Worm (Caenorhabditis elegans) whole organism, midembryonic: ENCODE results near the gene let-653.

ENCODE experiments used
- T22C8.4 ChIP-seq: fragments of 200-800 bp; sonication (Bioruptor generic); IDR thresholded peaks from 2 replicates; pipeline ENCODE4 v1.3.6; 2022; ENCODE audit warnings: missing genetic modification characterization, missing compliant biosample characterization
- cog-1 ChIP-seq: sonication (generic microtip); optimal IDR thresholded peaks from 2 replicates; lab custom pipeline; 2016; ENCODE audit warnings: missing genetic modification characterization, missing compliant biosample characterization
- flt-1 ChIP-seq: fragments of 200-800 bp; sonication (Bioruptor generic); IDR thresholded peaks from 2 replicates; pipeline ENCODE4 v1.3.6; 2022; ENCODE audit warnings: missing genetic modification characterization, missing compliant biosample characterization
- klf-2 ChIP-seq: fragments of 200-800 bp; sonication (Bioruptor generic); conservative IDR thresholded peaks from 2 replicates; pipeline ENCODE4 v1.3.6; 2022; ENCODE audit warnings: missing genetic modification reagents, missing genetic modification characterization, missing compliant biosample characterization
- med-1 ChIP-seq: sonication (generic microtip); optimal IDR thresholded peaks from 2 replicates; lab custom pipeline; 2017; ENCODE audit warnings: missing genetic modification characterization, mild to moderate bottlenecking, missing compliant biosample characterization, antibody characterized with exemption, missing genetic modification reagents; ENCODE audit not compliant: insufficient read depth
- ref-1 ChIP-seq: fragments of 200-800 bp; sonication (Bioruptor generic); conservative IDR thresholded peaks from 2 replicates; pipeline ENCODE4 v1.3.6; 2022; ENCODE audit warnings: missing genetic modification reagents, missing genetic modification characterization, missing compliant biosample characterization
- tab-1 ChIP-seq: fragments of 200-800 bp; sonication (Bioruptor generic); IDR thresholded peaks from 2 replicates; pipeline ENCODE4 v1.3.6; 2022; ENCODE audit warnings: missing genetic modification characterization, missing compliant biosample characterization
- ztf-23 ChIP-seq: fragments of 200-800 bp; sonication (Bioruptor generic); IDR thresholded peaks from 2 replicates; pipeline ENCODE4 v1.3.6; 2022; ENCODE audit warnings: missing genetic modification reagents, missing genetic modification characterization, missing compliant biosample characterization
- ztf-29 ChIP-seq: fragments of 200-800 bp; sonication (Bioruptor generic); IDR thresholded peaks from 2 replicates; pipeline ENCODE4 v1.3.6; 2022; ENCODE audit warnings: missing genetic modification reagents, missing genetic modification characterization, missing compliant biosample characterization

The let-653 gene

DNA sequence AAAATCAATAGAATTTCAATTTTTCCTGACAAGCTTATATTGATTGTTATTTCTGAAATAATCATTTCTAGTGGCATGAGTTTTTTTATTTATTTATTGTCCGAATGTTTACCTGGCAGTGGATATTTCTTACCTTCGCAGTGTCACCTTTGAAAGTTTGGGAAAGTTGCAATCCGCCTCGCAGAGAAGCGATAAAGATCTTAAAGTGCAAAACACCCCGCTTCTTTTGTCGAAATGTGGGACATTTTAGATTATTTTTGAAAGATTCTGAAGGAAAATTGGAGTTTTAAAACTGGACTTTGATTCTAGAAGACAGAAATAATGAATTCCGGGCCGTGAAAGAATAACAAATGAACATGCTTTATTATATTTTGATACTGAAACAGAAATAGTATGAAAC, 23.3 kb downstream of the let-653 start:
- TF ChIP-seq T22C8.4 (no peak), flt-1 (GFP tag; lab: Robert Waterston, UW) (no peak), med-1 (GFP tag; lab: Kevin White, UChicago) (no peak), ref-1 (GFP tag; lab: Robert Waterston, UW) (no peak), tab-1 (GFP tag; lab: Robert Waterston, UW) (no peak), ztf-23 (GFP tag; lab: Robert Waterston, UW) (no peak), ztf-29 (no peak), klf-2 (GFP tag; lab: Robert Waterston, UW) (no peak), cog-1 (no peak)

DNA sequence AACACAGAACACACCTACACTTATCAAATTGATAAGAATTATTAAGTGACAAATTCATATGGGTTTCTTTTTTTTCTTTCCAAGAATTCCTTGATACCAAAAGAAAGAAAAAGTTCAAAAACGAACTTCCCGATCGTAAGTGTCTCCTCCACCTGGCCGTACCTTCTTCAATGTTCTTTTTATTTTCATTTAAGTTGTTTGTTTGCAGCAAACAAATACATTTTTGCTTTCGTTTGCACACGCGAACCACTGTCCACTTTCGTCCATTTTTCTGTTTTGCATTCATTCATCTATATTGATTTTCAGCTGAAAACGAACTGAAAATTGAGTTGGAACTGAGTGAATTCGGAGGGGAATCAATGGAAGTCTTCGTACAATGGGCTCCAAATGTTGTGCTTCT, 26.3 kb downstream of the let-653 start, which contains the start of gene VZK822L.2:
Gene VZK822L.2 (plus strand): TSS at position 301 of the 400 bp plus-strand sequence.
- TF ChIP-seq ztf-29: no peak
- TF ChIP-seq cog-1: no peak
- no peak for TF ChIP-seq flt-1 (GFP tag; lab: Robert Waterston, UW)

- TF ChIP-seq ref-1 (GFP tag; lab: Robert Waterston, UW) (no peak), flt-1 (GFP tag; lab: Robert Waterston, UW) (no peak), ztf-29 (no peak), cog-1 (no peak), ztf-23 (GFP tag; lab: Robert Waterston, UW) (no peak), klf-2 (GFP tag; lab: Robert Waterston, UW) (no peak), tab-1 (GFP tag; lab: Robert Waterston, UW) (no peak), T22C8.4 (no peak), med-1 (GFP tag; lab: Kevin White, UChicago) (no peak)
Measured at ce11 chrIV:11913295-11913940, 28.0 kb downstream of the let-653 start.

DNA sequence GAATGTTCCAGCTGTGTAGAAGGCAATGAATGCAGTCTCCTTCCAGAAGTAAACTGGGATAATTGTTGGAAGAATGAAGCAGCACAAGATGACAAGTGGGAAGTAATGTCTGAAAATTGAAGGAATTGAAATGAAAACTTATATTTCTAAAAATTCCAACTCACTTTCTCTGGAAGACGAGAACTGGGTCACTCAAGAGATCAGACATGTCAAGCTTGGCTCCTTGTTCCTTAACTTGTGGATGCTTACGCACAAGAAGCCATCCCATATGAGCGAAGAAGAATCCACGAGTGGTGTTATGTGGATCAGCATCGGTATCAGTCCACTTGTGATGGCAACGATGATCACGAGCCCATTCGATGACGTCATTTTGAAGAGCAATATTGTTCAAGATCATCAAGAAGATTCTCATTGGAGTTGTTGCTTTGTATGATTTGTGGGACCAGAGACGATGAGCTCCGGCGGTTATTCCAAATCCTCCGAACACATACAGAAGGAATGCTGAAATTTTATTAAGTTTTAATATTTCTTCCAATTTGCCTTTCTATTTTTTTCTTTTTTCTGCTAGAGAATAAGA, 28.9 kb downstream of the let-653 start:
- TF ChIP-seq ztf-23 (GFP tag; lab: Robert Waterston, UW): no peak
- no peak for TF ChIP-seq tab-1 (GFP tag; lab: Robert Waterston, UW)
- no peak for TF ChIP-seq cog-1
- no peak for TF ChIP-seq ztf-29
- TF ChIP-seq med-1 (GFP tag; lab: Kevin White, UChicago): no peak
- TF ChIP-seq T22C8.4: no peak
- no peak for TF ChIP-seq ref-1 (GFP tag; lab: Robert Waterston, UW)

DNA sequence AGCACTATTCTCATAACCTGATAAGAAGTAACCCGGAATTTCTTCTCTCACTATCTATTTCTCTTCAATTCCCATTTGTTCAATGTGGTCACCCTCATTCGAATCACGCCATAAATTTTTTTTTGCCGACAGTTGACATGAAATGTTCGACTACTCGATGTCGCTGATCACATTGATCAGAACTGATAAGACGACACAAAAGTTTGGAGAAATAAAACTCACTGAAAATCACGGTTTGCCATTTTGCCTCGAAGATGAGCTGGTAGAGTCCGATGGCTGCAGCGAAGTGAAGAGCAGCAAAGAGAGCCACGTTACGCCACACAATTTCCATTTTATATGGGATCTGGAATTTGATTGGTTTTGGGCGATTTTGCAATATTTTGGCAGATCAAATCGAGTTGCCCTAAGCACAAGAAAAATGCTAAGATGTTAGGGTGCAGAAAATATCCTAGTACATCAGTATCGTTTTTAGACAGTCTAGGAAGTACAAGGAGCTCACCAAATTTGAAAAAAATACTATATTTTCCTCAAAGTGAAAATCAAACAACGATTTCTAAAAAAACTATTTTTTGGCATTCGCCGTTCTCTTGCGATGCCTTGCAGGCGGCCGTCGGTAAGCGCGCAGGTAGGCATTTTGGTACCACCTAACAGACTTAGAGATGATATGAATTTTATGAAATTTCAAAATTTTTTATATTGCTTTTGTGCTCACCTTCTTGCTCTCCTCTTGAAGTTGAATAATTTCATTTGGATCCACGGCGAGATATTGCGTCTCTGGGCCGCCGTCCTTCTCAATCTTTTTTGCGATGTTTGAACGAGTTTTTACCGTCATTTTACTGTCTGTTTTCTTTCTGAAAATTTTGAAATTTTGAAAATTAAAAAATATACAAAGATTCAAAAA, 29.7 kb downstream of the let-653 start, which contains the start of gene fat-6:
Gene fat-6 (minus strand): TSS at position 851 of the 901 bp plus-strand sequence.
- TF ChIP-seq ztf-23 (GFP tag; lab: Robert Waterston, UW) (no peak), tab-1 (GFP tag; lab: Robert Waterston, UW) (no peak), cog-1 (no peak), T22C8.4 (no peak), ref-1 (GFP tag; lab: Robert Waterston, UW) (no peak), med-1 (GFP tag; lab: Kevin White, UChicago) (no peak), flt-1 (GFP tag; lab: Robert Waterston, UW) (no peak), ztf-29 (no peak), klf-2 (GFP tag; lab: Robert Waterston, UW) (no peak)

- TF ChIP-seq med-1 (GFP tag; lab: Kevin White, UChicago) (no peak), T22C8.4 (no peak), klf-2 (GFP tag; lab: Robert Waterston, UW) (no peak), ref-1 (GFP tag; lab: Robert Waterston, UW) (no peak), flt-1 (GFP tag; lab: Robert Waterston, UW) (no peak), ztf-29 (no peak), tab-1 (GFP tag; lab: Robert Waterston, UW) (no peak), cog-1 (no peak)
Measured at ce11 chrIV:11915768-11916453, 30.5 kb downstream of the let-653 start, which contains the start of gene ZK822.9. ZK822.9 (plus strand) TSS chrIV:11915947.

DNA sequence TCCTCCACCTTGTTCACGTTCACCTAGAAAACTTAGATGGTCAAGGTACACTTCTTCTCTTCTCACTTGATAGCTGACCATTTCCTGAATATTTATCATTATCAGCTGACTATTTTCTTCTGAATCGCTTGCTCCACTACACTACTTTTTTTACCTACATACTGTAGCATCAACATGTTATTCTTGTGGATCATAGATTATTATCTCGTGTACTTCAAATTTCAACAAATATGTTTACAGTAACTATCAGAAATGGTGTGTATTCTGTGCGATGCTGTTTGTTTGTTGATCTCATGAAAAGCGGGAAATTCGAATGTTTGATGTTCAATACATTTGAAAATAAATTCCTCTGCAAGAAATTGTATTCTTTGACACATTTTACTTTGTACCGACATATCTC, 31.5 kb downstream of the let-653 start, which contains the start of gene ZK822.10:
Gene ZK822.10 (plus strand): TSS at position 231 of the 400 bp plus-strand sequence.
- no peak for TF ChIP-seq tab-1 (GFP tag; lab: Robert Waterston, UW)
- no peak for TF ChIP-seq med-1 (GFP tag; lab: Kevin White, UChicago)
- TF ChIP-seq T22C8.4: no peak
- no peak for TF ChIP-seq flt-1 (GFP tag; lab: Robert Waterston, UW)
- TF ChIP-seq ref-1 (GFP tag; lab: Robert Waterston, UW): no peak
- TF ChIP-seq ztf-29: no peak
- TF ChIP-seq klf-2 (GFP tag; lab: Robert Waterston, UW): no peak
- no peak for TF ChIP-seq ztf-23 (GFP tag; lab: Robert Waterston, UW)
- TF ChIP-seq cog-1: no peak

DNA sequence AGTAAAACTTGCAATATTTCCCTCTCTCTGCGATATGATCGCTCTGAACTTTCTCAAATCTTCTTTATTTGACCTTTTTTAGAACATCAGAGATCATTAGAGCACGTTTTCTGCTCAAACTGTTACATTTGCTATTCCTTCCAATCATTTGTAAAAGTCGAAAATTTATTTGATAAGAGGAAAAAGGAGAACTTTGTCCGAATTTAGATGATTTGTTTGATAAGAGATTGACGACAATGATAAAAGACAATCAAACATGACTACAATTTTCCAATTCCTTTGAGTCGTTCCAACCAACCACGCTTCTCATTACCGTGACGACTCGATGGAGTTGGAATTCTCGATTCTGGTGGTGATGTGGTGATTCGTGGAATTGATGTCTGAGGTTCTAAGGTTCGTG, 32.5 kb downstream of the let-653 start:
- TF ChIP-seq cog-1: no peak
- TF ChIP-seq flt-1 (GFP tag; lab: Robert Waterston, UW): no peak
- no peak for TF ChIP-seq med-1 (GFP tag; lab: Kevin White, UChicago)
- TF ChIP-seq klf-2 (GFP tag; lab: Robert Waterston, UW): no peak
- TF ChIP-seq T22C8.4: no peak
- no peak for TF ChIP-seq tab-1 (GFP tag; lab: Robert Waterston, UW)
- no peak for TF ChIP-seq ztf-23 (GFP tag; lab: Robert Waterston, UW)
- no peak for TF ChIP-seq ztf-29
